Fruit fly (Drosophila melanogaster) whole organism, pupa: ENCODE measurements around the gene CG46458.

Experiments used
- CG10348 ChIP-seq: fragments of 200-800 bp; sonication (Bioruptor generic); IDR thresholded peaks from 2 replicates; pipeline ENCODE4 v1.3.6; 2022; ENCODE audit warnings: missing biosample characterization, missing genetic modification characterization
- CG12605 ChIP-seq: fragments of 200-800 bp; sonication (Bioruptor generic); IDR thresholded peaks from 2 replicates; pipeline ENCODE4 v1.3.6; 2022; ENCODE audit warnings: missing biosample characterization, missing genetic modification characterization
- CG13204 ChIP-seq: fragments of 200-800 bp; sonication (Bioruptor generic); optimal IDR thresholded peaks from 2 replicates; lab custom pipeline; 2018; ENCODE audit warnings: missing biosample characterization, mild to moderate bottlenecking, missing genetic modification characterization, moderate library complexity
- CG14655 ChIP-seq: fragments of 200-800 bp; sonication (Bioruptor generic); optimal IDR thresholded peaks from 3 replicates; lab custom pipeline; 2017; ENCODE audit warnings: mild to moderate bottlenecking, missing biosample characterization, missing genetic modification reagents, missing genetic modification characterization
- CG17806 ChIP-seq: fragments of 200-800 bp; sonication (Bioruptor generic); optimal IDR thresholded peaks from 2 replicates; lab custom pipeline; 2018; ENCODE audit warnings: missing biosample characterization, mild to moderate bottlenecking, missing genetic modification characterization, moderate library complexity
- CG32121 ChIP-seq: fragments of 200-800 bp; sonication (Bioruptor generic); IDR thresholded peaks from 2 replicates; pipeline ENCODE4 v1.3.6; 2022; ENCODE audit warnings: missing biosample characterization, missing genetic modification characterization
- CG34367 ChIP-seq: fragments of 200-800 bp; sonication (Bioruptor generic); optimal IDR thresholded peaks from 2 replicates; lab custom pipeline; 2018; ENCODE audit warnings: missing biosample characterization, mild to moderate bottlenecking, missing genetic modification characterization
- CG8159 ChIP-seq: fragments of 200-800 bp; sonication (Bioruptor generic); optimal IDR thresholded peaks from 3 replicates; lab custom pipeline; 2018; ENCODE audit warnings: missing biosample characterization, mild to moderate bottlenecking, missing genetic modification characterization, moderate library complexity
- EcR ChIP-seq: fragments of 200-800 bp; sonication (Bioruptor generic); optimal IDR thresholded peaks from 3 replicates; lab custom pipeline; 2019; ENCODE audit warnings: missing biosample characterization, missing genetic modification characterization, mild to moderate bottlenecking, moderate library complexity, missing genetic modification reagents
- Pif1B ChIP-seq: fragments of 200-800 bp; sonication (Bioruptor generic); optimal IDR thresholded peaks from 3 replicates; lab custom pipeline; 2016; ENCODE audit warnings: missing biosample characterization, missing genetic modification characterization
- Snoo ChIP-seq: fragments of 200-800 bp; sonication (Bioruptor generic); optimal IDR thresholded peaks from 3 replicates; lab custom pipeline; 2017; ENCODE audit warnings: missing biosample characterization, mild to moderate bottlenecking, missing genetic modification characterization, inconsistent platforms
- fd96Ca ChIP-seq: fragments of 200-800 bp; sonication (Bioruptor generic); IDR thresholded peaks from 3 replicates; pipeline ENCODE4 v1.3.6; 2022; ENCODE audit warnings: missing biosample characterization, missing genetic modification characterization
- rn ChIP-seq: fragments of 200-800 bp; sonication (Bioruptor generic); IDR thresholded peaks from 2 replicates; pipeline ENCODE4 v1.3.6; 2022; ENCODE audit warnings: missing biosample characterization, missing genetic modification characterization

- TF ChIP-seq CG32121 (GFP tag; lab: Robert Waterston, UW): no peak
- no peak for TF ChIP-seq CG10348 (GFP tag; lab: Robert Waterston, UW)
- no peak for TF ChIP-seq CG17806
- no peak for TF ChIP-seq EcR (GFP tag; lab: Kevin White, UChicago)
- no peak for TF ChIP-seq fd96Ca
- no peak for TF ChIP-seq CG8159 (tag; lab: Kevin White, UChicago)
- TF ChIP-seq CG12605 (GFP tag; lab: Robert Waterston, UW): no peak
- TF ChIP-seq CG13204 (GFP tag; lab: Kevin White, UChicago): no peak
- TF ChIP-seq rn: no peak
- TF ChIP-seq CG34367: no peak
- TF ChIP-seq CG14655: no peak
- no peak for TF ChIP-seq Snoo (tag; lab: Kevin White, UChicago)
- TF ChIP-seq Pif1B: no peak
These were observed 5.5 kb downstream of the CG46458 start for dm6 chr3R:6952683-6953082.
